Fruit fly (Drosophila melanogaster) whole organism, adult: Measurements from ENCODE around the gene Fam92.

Experiments used
- CG11617 ChIP-seq: fragments of 200-800 bp; sonication (Bioruptor generic); optimal IDR thresholded peaks from 2 replicates; lab custom pipeline; 2017; ENCODE audit warnings: mild to moderate bottlenecking, missing biosample characterization, missing genetic modification reagents, missing genetic modification characterization
- CG12768 ChIP-seq: fragments of 200-800 bp; sonication (Bioruptor generic); optimal IDR thresholded peaks from 2 replicates; lab custom pipeline; 2017; ENCODE audit warnings: missing biosample characterization, missing genetic modification characterization, mild to moderate bottlenecking, moderate library complexity, missing genetic modification reagents
- CG14711 ChIP-seq: fragments of 200-800 bp; sonication (Bioruptor generic); optimal IDR thresholded peaks from 2 replicates; lab custom pipeline; 2018; ENCODE audit warnings: missing biosample characterization, mild to moderate bottlenecking, missing genetic modification characterization, moderate library complexity
- CG1620 ChIP-seq: fragments of 200-800 bp; sonication (Bioruptor generic); optimal IDR thresholded peaks from 2 replicates; lab custom pipeline; 2016; ENCODE audit warnings: missing biosample characterization, missing genetic modification characterization
- CG33017 ChIP-seq: fragments of 200-800 bp; sonication (Bioruptor generic); optimal IDR thresholded peaks from 2 replicates; lab custom pipeline; 2018; ENCODE audit warnings: missing biosample characterization, mild to moderate bottlenecking, missing genetic modification characterization, moderate library complexity
- CG5204 ChIP-seq: fragments of 200-800 bp; sonication (Bioruptor generic); optimal IDR thresholded peaks from 2 replicates; lab custom pipeline; 2016; ENCODE audit warnings: missing biosample characterization, missing genetic modification characterization
- CG7045 ChIP-seq: fragments of 200-800 bp; sonication (Bioruptor generic); optimal IDR thresholded peaks from 2 replicates; lab custom pipeline; 2017; ENCODE audit warnings: missing biosample characterization, mild to moderate bottlenecking, missing genetic modification characterization
- CG7101 ChIP-seq: fragments of 200-800 bp; sonication (Bioruptor generic); optimal IDR thresholded peaks from 2 replicates; lab custom pipeline; 2018; ENCODE audit warnings: missing biosample characterization, mild to moderate bottlenecking, missing genetic modification characterization, moderate library complexity
- Clk ChIP-seq: fragments of 200-800 bp; sonication (Bioruptor generic); optimal IDR thresholded peaks from 2 replicates; lab custom pipeline; 2017; ENCODE audit warnings: missing biosample characterization, missing genetic modification characterization
- Crg-1 ChIP-seq: fragments of 200-800 bp; sonication (Bioruptor generic); optimal IDR thresholded peaks from 2 replicates; lab custom pipeline; 2016; ENCODE audit warnings: missing biosample characterization, missing genetic modification characterization
- Hr96 ChIP-seq: fragments of 200-800 bp; sonication (Bioruptor generic); optimal IDR thresholded peaks from 2 replicates; lab custom pipeline; 2016; ENCODE audit warnings: missing biosample characterization, missing genetic modification characterization
- Mnt ChIP-seq: fragments of 200-800 bp; sonication (Bioruptor generic); optimal IDR thresholded peaks from 2 replicates; lab custom pipeline; 2016; ENCODE audit warnings: missing biosample characterization, mild to moderate bottlenecking, missing genetic modification characterization
- bab1 ChIP-seq: fragments of 200-800 bp; sonication (Bioruptor generic); optimal IDR thresholded peaks from 3 replicates; lab custom pipeline; 2019; ENCODE audit warnings: missing biosample characterization, mild to moderate bottlenecking, missing genetic modification characterization, moderate library complexity
- cic ChIP-seq: fragments of 200-800 bp; sonication (Bioruptor generic); optimal IDR thresholded peaks from 2 replicates; lab custom pipeline; 2017; ENCODE audit warnings: missing biosample characterization, mild to moderate bottlenecking, missing genetic modification characterization, moderate library complexity
- cnc ChIP-seq, 2 experiments: fragments of >200 bp; optimal IDR thresholded peaks; 2 replicates each; lab custom pipeline; 2017
- kay ChIP-seq: fragments of 200-800 bp; sonication (Bioruptor generic); peaks from one replicate; lab custom pipeline; 2016; ENCODE audit warnings: missing biosample characterization, missing genetic modification characterization, borderline replicate concordance
- ovo ChIP-seq: fragments of 200-800 bp; sonication (Bioruptor generic); optimal IDR thresholded peaks from 2 replicates; lab custom pipeline; 2016; ENCODE audit warnings: missing biosample characterization, missing genetic modification characterization
- pad ChIP-seq: fragments of 200-800 bp; sonication (Bioruptor generic); optimal IDR thresholded peaks from 3 replicates; lab custom pipeline; 2017; ENCODE audit warnings: missing biosample characterization, missing genetic modification characterization, mild to moderate bottlenecking, moderate library complexity, missing genetic modification reagents
- tj ChIP-seq: fragments of 200-800 bp; sonication (Bioruptor generic); optimal IDR thresholded peaks from 3 replicates; lab custom pipeline; 2017; ENCODE audit warnings: missing biosample characterization, mild to moderate bottlenecking, missing genetic modification characterization, moderate library complexity
- toe ChIP-seq: fragments of 200-800 bp; sonication (Bioruptor generic); optimal IDR thresholded peaks from 2 replicates; lab custom pipeline; 2016; ENCODE audit warnings: missing biosample characterization, missing genetic modification characterization

Gene Fam92

dm6 chr2L:12457715-12458114 is 33.0 kb downstream of the Fam92 start:
- TF ChIP-seq CG7101 (no peak), Clk (GFP tag; lab: Kevin White, UChicago) (no peak), kay (GFP tag; lab: Kevin White, UChicago) (no peak), Hr96 (no peak), CG7045 (GFP tag; lab: Kevin White, UChicago) (no peak), CG14711 (no peak)

- TF ChIP-seq kay (GFP tag; lab: Kevin White, UChicago) (peak; percentile 76), CG11617 (GFP tag; lab: Kevin White, UChicago) (no peak), cic (GFP tag; lab: Kevin White, UChicago) (no peak)
These were observed 34.5 kb downstream of the Fam92 start for dm6 chr2L:12459191-12459590.

dm6 chr2L:12459841-12460240 is 35.1 kb downstream of the Fam92 start:
- TF ChIP-seq Clk (GFP tag; lab: Kevin White, UChicago) (no peak), kay (GFP tag; lab: Kevin White, UChicago) (no peak), pad (GFP tag; lab: Kevin White, UChicago) (no peak), CG1620 (GFP tag; lab: Kevin White, UChicago) (no peak), CG14711 (no peak), CG5204 (GFP tag; lab: Kevin White, UChicago) (no peak), Hr96 (no peak), tj (no peak), Mnt (no peak), CG7045 (GFP tag; lab: Kevin White, UChicago) (no peak), ovo (GFP tag; lab: Kevin White, UChicago) (no peak)

dm6 chr2L:12460767-12461739 is 36.3 kb downstream of the Fam92 start:
- TF ChIP-seq ovo (GFP tag; lab: Kevin White, UChicago), result peak; percentile 83
- TF ChIP-seq CG5204 (GFP tag; lab: Kevin White, UChicago), result peak; percentile 67
- TF ChIP-seq pad (GFP tag; lab: Kevin White, UChicago), result peak; percentile 66
- peak; percentile 70 for TF ChIP-seq Mnt
- TF ChIP-seq tj, result no peak
- TF ChIP-seq toe, result peak; percentile 34
- peak; percentile 44 for TF ChIP-seq bab1 (GFP tag; lab: Kevin White, UChicago)
- TF ChIP-seq kay (GFP tag; lab: Kevin White, UChicago), result peak; percentile 97
- peak; percentile 89 for TF ChIP-seq Crg-1 (GFP tag; lab: Kevin White, UChicago)
- peak; percentile 67 for TF ChIP-seq CG11617 (GFP tag; lab: Kevin White, UChicago)
- peak; percentile 53 for TF ChIP-seq CG1620 (GFP tag; lab: Kevin White, UChicago)
- TF ChIP-seq cic (GFP tag; lab: Kevin White, UChicago), result peak; percentile 82
- no peak for TF ChIP-seq cnc (optimal IDR thresholded peaks at IDR 0.05; lab: Kevin White, UChicago)
- TF ChIP-seq CG7101, result peak; percentile 82
- TF ChIP-seq Clk (GFP tag; lab: Kevin White, UChicago), result peak; percentile 4
- peak; percentile 61 for TF ChIP-seq CG14711
- TF ChIP-seq CG7045 (GFP tag; lab: Kevin White, UChicago), result peak; percentile 77
- peak; percentile 50 for TF ChIP-seq Hr96
- TF ChIP-seq CG33017 (tag; lab: Kevin White, UChicago), result peak; percentile 84
- TF ChIP-seq CG12768 (GFP tag; lab: Kevin White, UChicago), result peak; percentile 89

- TF ChIP-seq CG7101, result peak; percentile 53
- no peak for TF ChIP-seq CG12768 (GFP tag; lab: Kevin White, UChicago)
- TF ChIP-seq CG5204 (GFP tag; lab: Kevin White, UChicago), result no peak
- TF ChIP-seq Clk (GFP tag; lab: Kevin White, UChicago), result no peak
- TF ChIP-seq tj, result no peak
- TF ChIP-seq pad (GFP tag; lab: Kevin White, UChicago), result peak; percentile 33
- TF ChIP-seq CG11617 (GFP tag; lab: Kevin White, UChicago), result peak; percentile 10
- peak; percentile 24 for TF ChIP-seq CG33017 (tag; lab: Kevin White, UChicago)
- TF ChIP-seq CG14711, result peak; percentile 42
- TF ChIP-seq cic (GFP tag; lab: Kevin White, UChicago), result peak; percentile 65
- no peak for TF ChIP-seq bab1 (GFP tag; lab: Kevin White, UChicago)
- no peak for TF ChIP-seq CG1620 (GFP tag; lab: Kevin White, UChicago)
- TF ChIP-seq cnc (optimal IDR thresholded peaks at IDR 0.05; lab: Kevin White, UChicago), result no peak
- TF ChIP-seq Crg-1 (GFP tag; lab: Kevin White, UChicago), result peak; percentile 26
- no peak for TF ChIP-seq CG7045 (GFP tag; lab: Kevin White, UChicago)
- TF ChIP-seq ovo (GFP tag; lab: Kevin White, UChicago), result peak; percentile 51
- no peak for TF ChIP-seq kay (GFP tag; lab: Kevin White, UChicago)
- TF ChIP-seq Mnt, result peak; percentile 41
- no peak for TF ChIP-seq toe
- no peak for TF ChIP-seq Hr96
These were observed 38.3 kb downstream of the Fam92 start for dm6 chr2L:12463037-12463436.

dm6 chr2L:12464065-12464464 is 39.4 kb downstream of the Fam92 start:
- no peak for TF ChIP-seq kay (GFP tag; lab: Kevin White, UChicago)
- no peak for TF ChIP-seq CG1620 (GFP tag; lab: Kevin White, UChicago)
- TF ChIP-seq Mnt, result peak; percentile 55
- no peak for TF ChIP-seq CG14711
- TF ChIP-seq tj, result peak; percentile 43
- no peak for TF ChIP-seq Hr96
- TF ChIP-seq pad (GFP tag; lab: Kevin White, UChicago), result no peak
- TF ChIP-seq CG12768 (GFP tag; lab: Kevin White, UChicago), result peak; percentile 57
- TF ChIP-seq Clk (GFP tag; lab: Kevin White, UChicago), result no peak
- TF ChIP-seq cic (GFP tag; lab: Kevin White, UChicago), result peak; percentile 74
